Fruit fly (Drosophila melanogaster) whole organism, embryonic: ENCODE measurements around the gene nbs.

ENCODE experiments used
- Abd-B ChIP-seq: fragments of 200-800 bp; sonication (Bioruptor generic); optimal IDR thresholded peaks from 2 replicates; lab custom pipeline; 2018; ENCODE audit warnings: missing biosample characterization, mild to moderate bottlenecking, missing genetic modification characterization, moderate library complexity
- Aef1 ChIP-seq: fragments of 200-800 bp; sonication (Bioruptor generic); IDR thresholded peaks from 3 replicates; pipeline ENCODE4 v1.3.6; 2022; ENCODE audit warnings: missing biosample characterization, missing genetic modification characterization
- Atf3 ChIP-seq: fragments of 200-800 bp; sonication (Bioruptor generic); optimal IDR thresholded peaks from 3 replicates; lab custom pipeline; 2016; ENCODE audit warnings: missing biosample characterization, missing genetic modification characterization
- Awh ChIP-seq: fragments of 200-800 bp; sonication (Bioruptor generic); IDR thresholded peaks from 2 replicates; pipeline ENCODE4, ENCODE4 v1.3.6; 2022; ENCODE audit warnings: missing biosample characterization, missing genetic modification characterization
- Bgb ChIP-seq: fragments of 200-800 bp; sonication (Bioruptor generic); IDR thresholded peaks from 2 replicates; pipeline ENCODE4 v1.3.6; 2022; ENCODE audit warnings: missing biosample characterization, missing genetic modification characterization; ENCODE audit not compliant: partially characterized antibody
- BtbVII ChIP-seq: fragments of 200-800 bp; sonication (Bioruptor generic); optimal IDR thresholded peaks from 3 replicates; lab custom pipeline; 2017; ENCODE audit warnings: missing biosample characterization, mild to moderate bottlenecking, missing genetic modification characterization
- CG12104 ChIP-seq: fragments of 200-800 bp; sonication (Bioruptor generic); optimal IDR thresholded peaks from 3 replicates; lab custom pipeline; 2016; ENCODE audit warnings: missing biosample characterization, missing genetic modification characterization
- CG12219 ChIP-seq: fragments of 200-800 bp; sonication (Bioruptor generic); optimal IDR thresholded peaks from 3 replicates; lab custom pipeline; 2018; ENCODE audit warnings: missing biosample characterization, mild to moderate bottlenecking, missing genetic modification characterization
- CG12299 ChIP-seq: fragments of 200-800 bp; sonication (Bioruptor generic); optimal IDR thresholded peaks from 2 replicates; lab custom pipeline; 2018; ENCODE audit warnings: missing biosample characterization, mild to moderate bottlenecking, missing genetic modification characterization
- CG13624 ChIP-seq: fragments of 200-800 bp; sonication (Bioruptor generic); optimal IDR thresholded peaks from 2 replicates; lab custom pipeline; 2016; ENCODE audit warnings: missing biosample characterization, missing genetic modification characterization
- CG14441 ChIP-seq: fragments of 200-800 bp; sonication (Bioruptor generic); IDR thresholded peaks from 2 replicates; pipeline ENCODE4 v1.3.6; 2022; ENCODE audit warnings: missing biosample characterization, missing genetic modification characterization
- CG1529 ChIP-seq: fragments of 200-800 bp; sonication (Bioruptor generic); optimal IDR thresholded peaks from 3 replicates; lab custom pipeline; 2018; ENCODE audit warnings: missing biosample characterization, missing genetic modification characterization
- CG16815 ChIP-seq: fragments of 200-800 bp; sonication (Bioruptor generic); optimal IDR thresholded peaks from 3 replicates; lab custom pipeline; 2017; ENCODE audit warnings: missing biosample characterization, mild to moderate bottlenecking, missing genetic modification characterization
- CG17612 ChIP-seq: fragments of 200-800 bp; sonication (Bioruptor generic); IDR thresholded peaks from 2 replicates; pipeline ENCODE4 v1.3.6; 2022; ENCODE audit warnings: missing biosample characterization, missing genetic modification characterization
- CG2120 ChIP-seq: fragments of 200-800 bp; sonication (Bioruptor generic); optimal IDR thresholded peaks from 3 replicates; lab custom pipeline; 2016; ENCODE audit warnings: missing biosample characterization, missing genetic modification characterization
- CG2875 ChIP-seq: fragments of 200-800 bp; sonication (Bioruptor generic); optimal IDR thresholded peaks from 2 replicates; lab custom pipeline; 2017; ENCODE audit warnings: missing biosample characterization, mild to moderate bottlenecking, missing genetic modification characterization, missing genetic modification reagents
- CG31441 ChIP-seq: fragments of 200-800 bp; sonication (Bioruptor generic); IDR thresholded peaks from 2 replicates; pipeline ENCODE4 v1.3.6; 2022; ENCODE audit warnings: missing biosample characterization, missing genetic modification characterization
- CG4328 ChIP-seq: fragments of 200-800 bp; sonication (Bioruptor generic); optimal IDR thresholded peaks from 3 replicates; lab custom pipeline; 2017; ENCODE audit warnings: missing biosample characterization, missing genetic modification reagents, missing genetic modification characterization
- CG8765 ChIP-seq: fragments of 200-800 bp; sonication (Bioruptor generic); IDR thresholded peaks from 2 replicates; pipeline ENCODE4 v1.3.6; 2022; ENCODE audit warnings: missing biosample characterization, missing genetic modification characterization
- Camta ChIP-seq: fragments of 200-800 bp; sonication (Bioruptor generic); optimal IDR thresholded peaks from 2 replicates; lab custom pipeline; 2016; ENCODE audit warnings: missing biosample characterization, missing genetic modification characterization
- CoRest ChIP-seq: fragments of 200-800 bp; sonication (Bioruptor generic); optimal IDR thresholded peaks from 3 replicates; lab custom pipeline; 2018; ENCODE audit warnings: missing biosample characterization, mild to moderate bottlenecking, missing genetic modification characterization, moderate library complexity
- Dad ChIP-seq: fragments of 200-800 bp; sonication (Bioruptor generic); optimal IDR thresholded peaks from 3 replicates; lab custom pipeline; 2016; ENCODE audit warnings: missing biosample characterization, missing genetic modification characterization
- Doc3 ChIP-seq: fragments of 200-800 bp; sonication (Bioruptor generic); IDR thresholded peaks from 3 replicates; pipeline ENCODE4 v1.3.6; 2022; ENCODE audit warnings: missing biosample characterization, missing genetic modification characterization; ENCODE audit not compliant: partially characterized antibody
- Drgx ChIP-seq: fragments of 200-800 bp; sonication (Bioruptor generic); IDR thresholded peaks from 2 replicates; pipeline ENCODE4 v1.3.6; 2022; ENCODE audit warnings: missing biosample characterization, missing genetic modification characterization
- Gsc ChIP-seq: fragments of 200-800 bp; sonication (Bioruptor generic); IDR thresholded peaks from 2 replicates; pipeline ENCODE4 v1.3.6; 2022; ENCODE audit warnings: missing biosample characterization, missing genetic modification characterization
- Hand ChIP-seq: fragments of 200-800 bp; sonication (Bioruptor generic); optimal IDR thresholded peaks from 2 replicates; lab custom pipeline; 2017; ENCODE audit warnings: mild to moderate bottlenecking, missing biosample characterization, missing genetic modification reagents, missing genetic modification characterization
- Hr3 ChIP-seq: fragments of 200-800 bp; sonication (Bioruptor generic); optimal IDR thresholded peaks from 3 replicates; lab custom pipeline; 2016; ENCODE audit warnings: missing biosample characterization, missing genetic modification characterization
- Hr39 ChIP-seq: fragments of >200 bp; optimal IDR thresholded peaks from 2 replicates; lab custom pipeline; 2017
- Max ChIP-seq: fragments of 200-800 bp; sonication (Bioruptor generic); optimal IDR thresholded peaks from 2 replicates; lab custom pipeline; 2016; ENCODE audit warnings: missing biosample characterization, mild to moderate bottlenecking, missing genetic modification characterization
- Oli ChIP-seq: fragments of 200-800 bp; sonication (Bioruptor generic); optimal IDR thresholded peaks from 2 replicates; lab custom pipeline; 2018; ENCODE audit warnings: missing biosample characterization, mild to moderate bottlenecking, missing genetic modification characterization, moderate library complexity
- Opbp ChIP-seq: fragments of 200-800 bp; sonication (Bioruptor generic); IDR thresholded peaks from 3 replicates; pipeline ENCODE4 v1.3.6; 2022; ENCODE audit warnings: missing biosample characterization, missing genetic modification characterization; ENCODE audit not compliant: partially characterized antibody
- Pdp1 ChIP-seq, 2 experiments: fragments of 200-800 bp; sonication (Bioruptor generic); optimal IDR thresholded peaks; 3 replicates each; lab custom pipeline; 2016; ENCODE audit warnings: missing biosample characterization in 2 of 2, missing genetic modification characterization in 2 of 2, mild to moderate bottlenecking in 1 of 2, moderate library complexity in 1 of 2
- Six4 ChIP-seq: fragments of 200-800 bp; sonication (Bioruptor generic); optimal IDR thresholded peaks from 2 replicates; lab custom pipeline; 2016; ENCODE audit warnings: missing biosample characterization, missing genetic modification characterization
- Sry-δ ChIP-seq: fragments of 200-800 bp; sonication (Bioruptor generic); optimal IDR thresholded peaks from 2 replicates; lab custom pipeline; 2016; ENCODE audit warnings: missing biosample characterization, missing genetic modification characterization
- Ssrp ChIP-seq: fragments of 200-800 bp; sonication (Bioruptor generic); optimal IDR thresholded peaks from 2 replicates; lab custom pipeline; 2018; ENCODE audit warnings: missing biosample characterization, mild to moderate bottlenecking, missing genetic modification characterization, moderate library complexity
- ase ChIP-seq: fragments of 200-800 bp; sonication (Bioruptor generic); IDR thresholded peaks from 3 replicates; pipeline ENCODE4 v1.3.6; 2022; ENCODE audit warnings: missing biosample characterization, missing genetic modification characterization
- az2 ChIP-seq: fragments of 200-800 bp; sonication (Bioruptor generic); optimal IDR thresholded peaks from 3 replicates; lab custom pipeline; 2016; ENCODE audit warnings: missing biosample characterization, missing genetic modification characterization
- cad ChIP-seq: fragments of >200 bp; optimal IDR thresholded peaks from 2 replicates; lab custom pipeline; 2017; ENCODE audit warnings: missing biosample characterization, missing genetic modification characterization
- caup ChIP-seq: fragments of 200-800 bp; sonication (Bioruptor generic); optimal IDR thresholded peaks from 3 replicates; lab custom pipeline; 2017; ENCODE audit warnings: missing biosample characterization, mild to moderate bottlenecking, missing genetic modification characterization, moderate library complexity; ENCODE audit not compliant: severe bottlenecking
- chm ChIP-seq: fragments of 200-800 bp; sonication (Bioruptor generic); IDR thresholded peaks from 2 replicates; pipeline ENCODE4 v1.3.6; 2022; ENCODE audit warnings: missing biosample characterization, missing genetic modification characterization
- corto ChIP-seq: fragments of 200-800 bp; sonication (Bioruptor generic); optimal IDR thresholded peaks from 2 replicates; lab custom pipeline; 2016; ENCODE audit warnings: missing biosample characterization, mild to moderate bottlenecking, missing genetic modification characterization, moderate library complexity
- disco-r ChIP-seq: fragments of 200-800 bp; sonication (Bioruptor generic); optimal IDR thresholded peaks from 2 replicates; lab custom pipeline; 2016; ENCODE audit warnings: missing biosample characterization, missing genetic modification characterization
- nerfin-2 ChIP-seq: fragments of 200-800 bp; sonication (Bioruptor generic); IDR thresholded peaks from 2 replicates; pipeline ENCODE4 v1.3.6; 2022; ENCODE audit warnings: missing biosample characterization, missing genetic modification characterization; ENCODE audit not compliant: partially characterized antibody
- pita ChIP-seq: fragments of 200-800 bp; sonication (Bioruptor generic); optimal IDR thresholded peaks from 2 replicates; lab custom pipeline; 2017; ENCODE audit warnings: missing biosample characterization, mild to moderate bottlenecking, missing genetic modification characterization
- ranshi ChIP-seq: fragments of 200-800 bp; sonication (Bioruptor generic); IDR thresholded peaks from 2 replicates; pipeline ENCODE4 v1.3.6; 2022; ENCODE audit warnings: missing biosample characterization, missing genetic modification characterization
- tna ChIP-seq: fragments of 200-800 bp; sonication (Bioruptor generic); IDR thresholded peaks from 2 replicates; pipeline ENCODE4 v1.3.6; 2022; ENCODE audit warnings: missing biosample characterization, missing genetic modification characterization; ENCODE audit not compliant: partially characterized antibody
- toy ChIP-seq: fragments of 200-800 bp; sonication (Bioruptor generic); IDR thresholded peaks from 2 replicates; pipeline ENCODE4 v1.3.6; 2022; ENCODE audit warnings: missing biosample characterization, missing genetic modification characterization
- unc-4 ChIP-seq: fragments of 200-800 bp; sonication (Bioruptor generic); IDR thresholded peaks from 2 replicates; pipeline ENCODE4 v1.3.6; 2022; ENCODE audit warnings: missing biosample characterization, missing genetic modification characterization; ENCODE audit not compliant: partially characterized antibody
- unpg ChIP-seq: fragments of 200-800 bp; sonication (Bioruptor generic); optimal IDR thresholded peaks from 3 replicates; lab custom pipeline; 2018; ENCODE audit warnings: missing biosample characterization, mild to moderate bottlenecking, missing genetic modification characterization, moderate library complexity
- usp ChIP-seq: fragments of >200 bp; optimal IDR thresholded peaks from 2 replicates; lab custom pipeline; 2017; ENCODE audit warnings: missing biosample characterization, missing genetic modification characterization

The nbs gene

dm6 chr3L:9692892-9693551 is 30.0 kb downstream of the nbs start (continued):
- TF ChIP-seq Camta (GFP tag; lab: Kevin White, UChicago), result peak; percentile 96
- peak; percentile 96 for TF ChIP-seq BtbVII (GFP tag; lab: Kevin White, UChicago)
- peak; percentile 86 for TF ChIP-seq ranshi (GFP tag; lab: Robert Waterston, UW)
- peak; percentile 95 for TF ChIP-seq disco-r (GFP tag; lab: Kevin White, UChicago)
- TF ChIP-seq caup (GFP tag; lab: Kevin White, UChicago), result peak; percentile 94
- TF ChIP-seq Opbp (GFP tag; lab: Robert Waterston, UW), result no peak
- peak; percentile 99 for TF ChIP-seq CoRest
- TF ChIP-seq CG13624 (GFP tag; lab: Kevin White, UChicago), result peak; percentile 98
- peak; percentile 94 for TF ChIP-seq Six4 (GFP tag; lab: Kevin White, UChicago)
- TF ChIP-seq cad (GFP tag; lab: Kevin White, UChicago), result no peak
- peak; percentile 88 for TF ChIP-seq CG12219 (GFP tag; lab: Kevin White, UChicago)
- no peak for TF ChIP-seq nerfin-2 (GFP tag; lab: Robert Waterston, UW)
- TF ChIP-seq corto (GFP tag; lab: Kevin White, UChicago), result peak; percentile 56
- TF ChIP-seq pita (GFP tag; lab: Kevin White, UChicago), result no peak
- peak; percentile 97 for TF ChIP-seq az2 (GFP tag; lab: Kevin White, UChicago)
- TF ChIP-seq Max (GFP tag; lab: Kevin White, UChicago), result peak; percentile 94
- TF ChIP-seq Doc3, result no peak
- peak; percentile 97 for TF ChIP-seq Hr3
- peak; percentile 96 for TF ChIP-seq CG1529 (GFP tag; lab: Kevin White, UChicago)
- TF ChIP-seq CG12299, result peak; percentile 86
- peak; percentile 83 for TF ChIP-seq Drgx (GFP tag; lab: Robert Waterston, UW)
- TF ChIP-seq CG8765 (GFP tag; lab: Robert Waterston, UW), result no peak
- TF ChIP-seq Atf3 (GFP tag; lab: Kevin White, UChicago), result peak; percentile 96
- no peak; the same call in 1 of the 2 replicates for TF ChIP-seq unc-4 (GFP tag; lab: Robert Waterston, UW)
- peak; percentile 64 for TF ChIP-seq CG17612
- no peak for TF ChIP-seq Hr39 (lab: Kevin White, UChicago)
- no peak for TF ChIP-seq usp (GFP tag; lab: Kevin White, UChicago)
- peak; percentile 81 for TF ChIP-seq Gsc
- TF ChIP-seq Oli, result peak; percentile 98
- peak; percentile 95 for TF ChIP-seq CG4328 (GFP tag; lab: Kevin White, UChicago)
- TF ChIP-seq Awh (GFP tag; lab: Robert Waterston, UW), result peak; percentile 68
- TF ChIP-seq CG12104 (GFP tag; lab: Kevin White, UChicago), result peak; percentile 98
- TF ChIP-seq CG31441 (GFP tag; lab: Robert Waterston, UW), result peak; percentile 90
- peak; percentile 75; the same call in 2 of the 3 replicates for TF ChIP-seq ase (GFP tag; lab: Robert Waterston, UW)
- peak; percentile 71 for TF ChIP-seq toy
- TF ChIP-seq CG16815 (GFP tag; lab: Kevin White, UChicago), result peak; percentile 96
- TF ChIP-seq chm (GFP tag; lab: Robert Waterston, UW), result peak; percentile 68; the same call in 1 of the 2 replicates
- peak; percentile 97 for TF ChIP-seq Dad (GFP tag; lab: Kevin White, UChicago)
- TF ChIP-seq unpg (GFP tag; lab: Kevin White, UChicago), result peak; percentile 87
- TF ChIP-seq Abd-B (GFP tag; lab: Kevin White, UChicago), result peak; percentile 95
- TF ChIP-seq CG2120 (GFP tag; lab: Kevin White, UChicago), result peak; percentile 98
- TF ChIP-seq Hand (GFP tag; lab: Kevin White, UChicago), result peak; percentile 96
- TF ChIP-seq tna, result no peak
- TF ChIP-seq Sry-δ (GFP tag; lab: Kevin White, UChicago), result peak; percentile 66
- TF ChIP-seq Aef1 (GFP tag; lab: Robert Waterston, UW), result peak; percentile 85
- TF ChIP-seq Bgb (GFP tag; lab: Robert Waterston, UW), result no peak
- TF ChIP-seq Pdp1 (GFP tag; optimal IDR thresholded peaks at IDR 0.05; lab: Kevin White, UChicago), result peak; percentile 93 to 97
- TF ChIP-seq Ssrp (tag; lab: Kevin White, UChicago), result peak; percentile 96
- peak; percentile 88 for TF ChIP-seq CG14441 (GFP tag; lab: Robert Waterston, UW)
- TF ChIP-seq CG2875 (GFP tag; lab: Kevin White, UChicago), result peak; percentile 86
